Fruit fly (Drosophila melanogaster): ENCODE measurements around the gene Gr93c.
A peak's percentile ranks its signal among the peaks of the same experiment; 100 is the strongest.

Gr93c gene

DNA sequence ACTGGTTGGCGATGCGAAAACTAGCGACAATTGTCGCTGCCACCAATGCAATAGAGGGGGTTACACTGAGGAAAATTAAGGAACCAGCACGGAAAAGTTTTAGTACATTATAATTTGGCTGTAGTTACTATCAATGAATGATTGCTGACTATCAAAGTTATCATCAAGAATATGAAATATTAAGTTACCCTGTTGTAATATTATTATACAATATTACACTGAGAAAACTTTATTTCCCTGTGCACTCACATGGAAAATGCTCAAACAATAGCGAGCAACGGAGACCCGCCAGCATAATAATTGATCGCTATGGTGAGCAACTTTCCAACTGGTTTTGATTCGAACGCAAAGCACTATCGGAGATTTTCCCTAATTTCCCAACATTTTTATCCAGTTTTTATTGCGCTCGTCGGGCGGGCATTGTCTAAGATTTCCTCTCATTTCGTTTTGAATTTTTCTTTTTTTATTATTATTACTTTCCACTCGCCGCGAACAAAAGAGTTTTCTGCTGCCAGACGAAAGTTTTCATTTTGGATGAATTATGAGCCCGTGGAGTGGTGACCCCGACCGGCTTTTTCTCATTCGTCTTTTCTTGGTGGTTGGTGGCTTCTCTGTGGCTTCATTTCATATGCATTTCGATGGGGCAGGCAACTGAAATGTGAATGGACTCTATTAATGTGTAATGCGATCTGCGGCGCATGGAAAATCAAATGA lies 17.2 kb upstream of the Gr93c start (continued):
- TF ChIP-seq Hand (GFP tag; optimal IDR thresholded peaks at IDR 0.05) (peak; percentile 25), CG15601 (tag; optimal IDR thresholded peaks at IDR 0.05) (peak; percentile 91), twi (tag; optimal IDR thresholded peaks at IDR 0.05) (peak; percentile 59), CG12236 (GFP tag; optimal IDR thresholded peaks at IDR 0.05) (peak; percentile 5), Dp (GFP tag; optimal IDR thresholded peaks at IDR 0.05) (no peak), CG34224 (GFP tag; IDR thresholded peaks at IDR 0.05; ENCODE audit: partially characterized antibody) (no peak), CG1792 (GFP tag; optimal IDR thresholded peaks at IDR 0.05) (no peak), CG31365 (tag; optimal IDR thresholded peaks at IDR 0.05) (peak; percentile 34), CG7745 (tag; optimal IDR thresholded peaks at IDR 0.05) (no peak), CG11695 (GFP tag; IDR thresholded peaks at IDR 0.05) (peak; percentile 62; the same call in 2 of the 3 replicates), CG2678 (tag; optimal IDR thresholded peaks at IDR 0.05) (peak; percentile 75), CG1024 (GFP tag; IDR thresholded peaks at IDR 0.05) (no peak), MTF-1 (GFP tag; optimal IDR thresholded peaks at IDR 0.05; ENCODE audit: borderline replicate concordance) (peak; percentile 23), CG16863 (GFP tag; optimal IDR thresholded peaks at IDR 0.05) (peak; percentile 26), CG10654 (GFP tag; optimal IDR thresholded peaks at IDR 0.05) (peak; percentile 44), CG1602 (GFP tag; optimal IDR thresholded peaks at IDR 0.05) (peak; percentile 69), CG5245 (GFP tag; optimal IDR thresholded peaks at IDR 0.05) (peak; percentile 61), Scr (GFP tag; IDR thresholded peaks at IDR 0.05; ENCODE audit: partially characterized antibody) (no peak), CG4707 (GFP tag; optimal IDR thresholded peaks at IDR 0.05) (peak; percentile 82), trh (GFP tag; optimal IDR thresholded peaks at IDR 0.05) (peak; percentile 25), btn (GFP tag; optimal IDR thresholded peaks at IDR 0.05) (peak; percentile 5), CG12104 (GFP tag; optimal IDR thresholded peaks at IDR 0.05) (no peak), hb (GFP tag; IDR thresholded peaks at IDR 0.05; ENCODE audit: partially characterized antibody) (no peak), Sox102F (GFP tag; optimal IDR thresholded peaks at IDR 0.05) (peak; percentile 94), Lhr (GFP tag; optimal IDR thresholded peaks at IDR 0.05) (peak; percentile 73), Sox100B (GFP tag; optimal IDR thresholded peaks at IDR 0.05) (peak; percentile 73), CG43689 (GFP tag; IDR thresholded peaks at IDR 0.05) (0 out of 2 replicates have a peak, but pooled peaks have one; percentile 16), CG18262 (tag; optimal IDR thresholded peaks at IDR 0.05) (peak; percentile 92), ash1 (GFP tag; optimal IDR thresholded peaks at IDR 0.05) (no peak), oc (tag; optimal IDR thresholded peaks at IDR 0.05) (peak; percentile 87), esg (GFP tag; conservative IDR thresholded peaks at IDR 0.05) (peak; percentile 65), cad (GFP tag; optimal IDR thresholded peaks at IDR 0.05) (no peak), CG8765 (GFP tag; IDR thresholded peaks at IDR 0.05) (no peak), Dref (GFP tag; IDR thresholded peaks at IDR 0.05) (no peak), E2f1 (GFP tag; IDR thresholded peaks at IDR 0.05) (peak; percentile 54), Bdp1 (GFP tag; optimal IDR thresholded peaks at IDR 0.05) (peak; percentile 9), danr (GFP tag; IDR thresholded peaks at IDR 0.05) (peak; percentile 56), al (GFP tag; IDR thresholded peaks at IDR 0.05) (no peak), Drgx (GFP tag; IDR thresholded peaks at IDR 0.05) (peak; percentile 92), CG8089 (GFP tag; optimal IDR thresholded peaks at IDR 0.05) (peak; percentile 11), slbo (GFP tag; IDR thresholded peaks at IDR 0.05) (no peak), CG13624 (GFP tag; optimal IDR thresholded peaks at IDR 0.05) (no peak), pita (GFP tag; optimal IDR thresholded peaks at IDR 0.05) (no peak), Dad (GFP tag; optimal IDR thresholded peaks at IDR 0.05) (no peak), CG12155 (GFP tag; optimal IDR thresholded peaks at IDR 0.05) (peak; percentile 37), jumu (GFP tag; optimal IDR thresholded peaks at IDR 0.05) (peak; percentile 38), Dbx (GFP tag; IDR thresholded peaks at IDR 0.05) (no peak), Adf1 (GFP tag; IDR thresholded peaks at IDR 0.05) (no peak), CG6272 (GFP tag; IDR thresholded peaks at IDR 0.05) (peak; percentile 17; the same call in 1 of the 2 replicates), E2f2 (GFP tag; IDR thresholded peaks at IDR 0.05) (peak; percentile 48; the same call in 1 of the 2 replicates)

All from whole organism, embryonic.